Worm (Caenorhabditis elegans) whole organism, midembryonic: ENCODE results near the gene R12C12.6.

ENCODE experiments used
- T22C8.4 ChIP-seq: fragments of 200-800 bp; sonication (Bioruptor generic); IDR thresholded peaks from 2 replicates; pipeline ENCODE4 v1.3.6; 2022; ENCODE audit warnings: missing genetic modification characterization, missing compliant biosample characterization
- cog-1 ChIP-seq: sonication (generic microtip); optimal IDR thresholded peaks from 2 replicates; lab custom pipeline; 2016; ENCODE audit warnings: missing genetic modification characterization, missing compliant biosample characterization
- flt-1 ChIP-seq: fragments of 200-800 bp; sonication (Bioruptor generic); IDR thresholded peaks from 2 replicates; pipeline ENCODE4 v1.3.6; 2022; ENCODE audit warnings: missing genetic modification characterization, missing compliant biosample characterization
- klf-2 ChIP-seq: fragments of 200-800 bp; sonication (Bioruptor generic); conservative IDR thresholded peaks from 2 replicates; pipeline ENCODE4 v1.3.6; 2022; ENCODE audit warnings: missing genetic modification reagents, missing genetic modification characterization, missing compliant biosample characterization
- med-1 ChIP-seq: sonication (generic microtip); optimal IDR thresholded peaks from 2 replicates; lab custom pipeline; 2017; ENCODE audit warnings: missing genetic modification characterization, mild to moderate bottlenecking, missing compliant biosample characterization, antibody characterized with exemption, missing genetic modification reagents; ENCODE audit not compliant: insufficient read depth
- ref-1 ChIP-seq: fragments of 200-800 bp; sonication (Bioruptor generic); conservative IDR thresholded peaks from 2 replicates; pipeline ENCODE4 v1.3.6; 2022; ENCODE audit warnings: missing genetic modification reagents, missing genetic modification characterization, missing compliant biosample characterization
- tab-1 ChIP-seq: fragments of 200-800 bp; sonication (Bioruptor generic); IDR thresholded peaks from 2 replicates; pipeline ENCODE4 v1.3.6; 2022; ENCODE audit warnings: missing genetic modification characterization, missing compliant biosample characterization
- ztf-23 ChIP-seq: fragments of 200-800 bp; sonication (Bioruptor generic); IDR thresholded peaks from 2 replicates; pipeline ENCODE4 v1.3.6; 2022; ENCODE audit warnings: missing genetic modification reagents, missing genetic modification characterization, missing compliant biosample characterization
- ztf-29 ChIP-seq: fragments of 200-800 bp; sonication (Bioruptor generic); IDR thresholded peaks from 2 replicates; pipeline ENCODE4 v1.3.6; 2022; ENCODE audit warnings: missing genetic modification reagents, missing genetic modification characterization, missing compliant biosample characterization

Gene R12C12.6

DNA sequence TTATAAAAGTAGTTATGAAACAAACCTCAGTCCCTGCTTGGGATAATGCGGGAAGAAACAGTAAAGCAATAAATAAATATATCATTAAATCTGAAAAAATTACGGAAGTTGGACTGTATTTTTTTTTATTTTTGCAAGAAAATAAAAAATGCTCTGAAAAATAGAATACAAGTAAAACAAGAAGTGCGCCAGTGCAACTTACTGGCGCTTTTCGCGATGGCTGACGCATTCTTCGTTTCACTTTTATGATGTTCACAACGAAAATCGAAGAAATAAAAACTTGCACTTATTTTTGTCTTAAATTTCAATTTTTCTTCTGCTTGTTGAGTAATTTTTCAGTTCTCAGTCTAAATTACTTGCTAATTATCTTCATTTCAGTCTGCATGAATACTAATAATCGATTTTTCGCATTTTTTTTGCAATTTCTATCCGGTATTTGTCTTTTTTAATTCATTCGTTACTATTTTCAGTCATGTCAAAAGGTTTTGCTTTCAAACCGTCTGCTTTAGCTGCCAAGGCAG lies at the start of gene R12C12.6, which contains the start of gene ran-5:
Gene R12C12.6, minus strand, starts transcription at position 229 of the 521 bp plus-strand sequence.
Gene ran-5, plus strand, starts transcription at position 471 of the 521 bp plus-strand sequence.
- no peak for TF ChIP-seq tab-1 (GFP tag; lab: Robert Waterston, UW)
- peak; percentile 64; the same call in 1 of the 2 replicates for TF ChIP-seq ztf-23 (GFP tag; lab: Robert Waterston, UW)
- no peak for TF ChIP-seq med-1 (GFP tag; lab: Kevin White, UChicago)
- peak; percentile 71 for TF ChIP-seq cog-1 (tag; lab: Kevin White, UChicago)
- no peak for TF ChIP-seq ref-1 (GFP tag; lab: Robert Waterston, UW)
- TF ChIP-seq ztf-29 (GFP tag; lab: Robert Waterston, UW): no peak
- no peak for TF ChIP-seq klf-2 (GFP tag; lab: Robert Waterston, UW)
- no peak for TF ChIP-seq T22C8.4
- TF ChIP-seq flt-1 (GFP tag; lab: Robert Waterston, UW): 0 out of 2 replicates have a peak, but pooled peaks have one; percentile 33

DNA sequence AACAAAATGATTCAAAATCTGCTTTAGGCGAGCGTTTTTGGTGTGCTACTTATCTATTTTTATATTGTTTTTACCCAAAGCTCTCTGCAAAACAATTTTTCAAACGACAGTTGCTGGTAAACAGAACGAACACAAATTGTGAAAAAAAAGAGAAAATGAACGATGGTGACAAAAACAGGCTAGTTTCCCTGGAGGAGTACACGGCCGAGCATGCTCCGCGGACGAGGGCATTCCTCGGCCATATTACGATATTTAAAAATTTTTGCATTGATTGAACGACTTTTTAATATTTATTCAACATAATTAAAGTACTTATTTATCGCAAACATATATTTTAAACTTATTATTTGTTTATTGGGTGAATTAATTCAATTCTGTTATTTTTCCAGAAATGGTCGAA lies 49.8 kb upstream of the R12C12.6 start, which contains the start of the genes tpp-2 and rbbp-5:
Gene tpp-2, minus strand, starts transcription at position 157 of the 400 bp plus-strand sequence.
Gene rbbp-5, plus strand, starts transcription at position 390 of the 400 bp plus-strand sequence.
- TF ChIP-seq T22C8.4: 0 out of 2 replicates have a peak, but pooled peaks have one; percentile 17
- 0 out of 2 replicates have a peak, but pooled peaks have one; percentile 47 for TF ChIP-seq flt-1 (GFP tag; lab: Robert Waterston, UW)
- no peak for TF ChIP-seq ztf-23 (GFP tag; lab: Robert Waterston, UW)

DNA sequence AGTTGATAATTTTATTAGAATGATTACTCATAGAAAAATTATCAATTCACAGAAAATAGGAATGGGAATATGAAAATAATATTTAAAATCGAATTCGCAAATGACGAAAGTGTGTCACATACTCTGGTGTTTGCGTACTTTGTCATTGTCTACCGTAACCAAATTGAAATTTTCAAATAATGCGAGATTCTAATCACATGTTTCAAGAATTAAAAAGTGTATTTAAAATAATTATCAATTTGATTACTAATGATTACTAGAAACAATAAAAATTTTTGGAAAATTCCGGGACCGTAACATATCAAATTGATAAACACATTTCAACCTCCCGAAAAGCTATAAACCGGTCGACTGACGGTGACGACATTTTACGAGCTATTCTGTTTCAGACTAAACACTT lies 43.7 kb upstream of the R12C12.6 start, which contains the start of the genes fbf-2 and nspg-3:
Gene fbf-2, minus strand, starts transcription at position 101 of the 400 bp plus-strand sequence.
Gene nspg-3, plus strand, starts transcription at position 388 of the 400 bp plus-strand sequence.
- no peak for TF ChIP-seq flt-1 (GFP tag; lab: Robert Waterston, UW)
- no peak for TF ChIP-seq med-1 (GFP tag; lab: Kevin White, UChicago)
- no peak for TF ChIP-seq ztf-29 (GFP tag; lab: Robert Waterston, UW)
- TF ChIP-seq cog-1 (tag; lab: Kevin White, UChicago): no peak
- no peak for TF ChIP-seq T22C8.4
- TF ChIP-seq ref-1 (GFP tag; lab: Robert Waterston, UW): no peak
- TF ChIP-seq ztf-23 (GFP tag; lab: Robert Waterston, UW): no peak
- TF ChIP-seq klf-2 (GFP tag; lab: Robert Waterston, UW): no peak
- TF ChIP-seq tab-1 (GFP tag; lab: Robert Waterston, UW): no peak

DNA sequence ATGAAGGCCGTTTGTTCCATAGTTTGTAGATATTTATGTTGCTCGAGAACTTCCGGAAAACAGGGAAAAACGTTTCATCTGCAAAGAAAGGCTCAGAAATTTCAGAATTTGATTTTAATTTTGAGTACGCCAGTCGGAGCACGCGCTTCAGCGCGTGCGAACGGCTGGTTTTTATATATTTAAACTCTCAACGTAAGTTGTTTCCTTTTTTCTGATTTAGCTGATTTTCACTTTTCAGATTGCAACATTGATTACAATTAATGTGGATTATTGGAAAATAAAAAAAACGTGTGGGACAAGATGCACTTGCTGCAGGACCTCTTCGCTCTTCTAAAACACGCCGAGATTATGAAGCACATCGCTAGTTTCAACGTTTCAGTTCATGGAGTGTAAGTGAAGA lies 35.0 kb upstream of the R12C12.6 start, which contains the start of gene F21H12.3:
Gene F21H12.3, plus strand, starts transcription at position 301 of the 400 bp plus-strand sequence.
- TF ChIP-seq flt-1 (GFP tag; lab: Robert Waterston, UW) (no peak), cog-1 (tag; lab: Kevin White, UChicago) (no peak), ztf-23 (GFP tag; lab: Robert Waterston, UW) (no peak), ztf-29 (GFP tag; lab: Robert Waterston, UW) (no peak), med-1 (GFP tag; lab: Kevin White, UChicago) (no peak), tab-1 (GFP tag; lab: Robert Waterston, UW) (no peak), ref-1 (GFP tag; lab: Robert Waterston, UW) (no peak), T22C8.4 (no peak), klf-2 (GFP tag; lab: Robert Waterston, UW) (no peak)

DNA sequence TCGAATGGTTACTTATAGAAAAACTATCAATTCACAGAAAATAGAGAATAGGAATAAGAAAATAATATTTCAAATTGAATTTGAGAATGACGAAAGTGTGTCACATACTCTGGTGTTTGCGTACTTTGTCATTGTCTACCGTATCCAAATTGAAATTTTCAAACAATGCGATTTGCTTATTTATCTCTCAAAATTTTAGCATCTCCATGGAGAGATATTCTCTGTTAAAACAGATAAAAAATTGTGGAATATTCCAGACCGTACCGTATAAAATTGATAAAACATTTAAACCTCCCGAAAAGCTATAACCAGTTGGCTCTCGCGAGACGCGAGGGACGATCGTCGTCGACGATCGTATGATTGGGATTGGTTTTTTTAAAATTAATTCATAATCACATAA lies 33.1 kb upstream of the R12C12.6 start, which contains the start of gene fbf-1:
Gene fbf-1, minus strand, starts transcription at position 101 of the 400 bp plus-strand sequence.
- no peak for TF ChIP-seq ref-1 (GFP tag; lab: Robert Waterston, UW)

DNA sequence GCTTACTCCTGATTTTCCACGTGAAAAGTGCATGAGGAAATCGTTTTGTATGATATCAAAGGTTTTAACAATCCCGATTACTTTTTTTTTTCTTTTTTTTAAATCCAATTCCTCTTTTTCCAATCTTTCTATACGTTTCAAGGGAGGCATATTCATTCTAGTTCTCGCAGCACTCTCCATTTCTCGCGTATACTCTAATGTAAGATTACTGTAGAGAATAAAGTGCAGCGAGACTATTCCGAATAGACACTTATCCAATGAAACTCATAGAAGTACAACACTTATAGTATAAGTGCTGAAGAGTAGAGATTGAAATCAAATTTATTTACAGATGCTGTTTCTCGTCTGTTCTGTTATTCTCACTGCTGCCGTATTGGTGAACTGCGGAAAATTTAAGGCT lies 29.9 kb upstream of the R12C12.6 start, which contains the start of gene H12I13.6:
Gene H12I13.6, plus strand, starts transcription at position 301 of the 400 bp plus-strand sequence.
- TF ChIP-seq ref-1 (GFP tag; lab: Robert Waterston, UW) (no peak), cog-1 (tag; lab: Kevin White, UChicago) (no peak), klf-2 (GFP tag; lab: Robert Waterston, UW) (no peak), T22C8.4 (no peak), tab-1 (GFP tag; lab: Robert Waterston, UW) (no peak), ztf-29 (GFP tag; lab: Robert Waterston, UW) (no peak), flt-1 (GFP tag; lab: Robert Waterston, UW) (no peak), ztf-23 (GFP tag; lab: Robert Waterston, UW) (no peak), med-1 (GFP tag; lab: Kevin White, UChicago) (no peak)

DNA sequence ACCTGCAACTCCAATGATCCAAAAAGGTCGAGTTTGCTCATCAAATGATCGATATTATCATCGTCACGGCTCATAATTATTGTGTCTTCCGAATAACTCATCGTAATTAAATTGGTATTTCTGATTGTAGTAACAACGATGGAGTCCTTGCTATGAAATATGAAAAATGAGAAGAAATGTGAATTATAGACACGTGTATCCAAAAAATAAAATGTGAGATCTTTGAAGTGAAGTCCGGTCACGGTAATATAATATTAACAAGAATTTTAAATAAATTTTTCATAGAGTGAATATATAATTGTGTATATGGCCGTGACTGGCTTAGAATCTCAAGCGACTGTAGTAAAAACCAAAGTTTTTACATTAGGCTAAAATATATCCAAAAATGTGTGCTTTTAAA lies 19.4 kb upstream of the R12C12.6 start, which contains the start of gene H12I13.1:
Gene H12I13.1, minus strand, starts transcription at position 101 of the 400 bp plus-strand sequence.
- TF ChIP-seq flt-1 (GFP tag; lab: Robert Waterston, UW) (no peak), ztf-29 (GFP tag; lab: Robert Waterston, UW) (no peak), klf-2 (GFP tag; lab: Robert Waterston, UW) (no peak), ztf-23 (GFP tag; lab: Robert Waterston, UW) (no peak), med-1 (GFP tag; lab: Kevin White, UChicago) (no peak), cog-1 (tag; lab: Kevin White, UChicago) (no peak), tab-1 (GFP tag; lab: Robert Waterston, UW) (no peak), ref-1 (GFP tag; lab: Robert Waterston, UW) (no peak), T22C8.4 (no peak)

DNA sequence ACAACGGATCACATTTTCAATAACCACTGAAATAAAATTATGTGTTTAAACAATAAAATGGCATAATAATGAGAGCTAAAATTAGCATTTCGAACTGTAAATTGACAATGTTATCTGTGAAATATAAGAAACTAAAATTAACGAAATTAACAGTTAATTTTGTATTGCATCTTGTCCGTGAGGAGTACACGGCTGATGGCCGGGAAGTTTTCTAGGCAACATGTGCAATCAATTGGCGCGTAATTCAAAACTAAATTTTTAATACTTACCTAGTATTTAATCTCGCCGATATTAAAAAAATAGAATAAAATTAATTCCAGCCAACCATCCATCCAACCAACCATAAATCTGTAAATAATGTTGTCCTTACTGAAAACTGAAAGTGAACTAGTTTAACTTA lies 13.8 kb upstream of the R12C12.6 start:
- no peak for TF ChIP-seq tab-1 (GFP tag; lab: Robert Waterston, UW)
- TF ChIP-seq med-1 (GFP tag; lab: Kevin White, UChicago): no peak
- TF ChIP-seq ztf-23 (GFP tag; lab: Robert Waterston, UW): peak; percentile 77
- peak; percentile 60 for TF ChIP-seq cog-1 (tag; lab: Kevin White, UChicago)
- TF ChIP-seq ztf-29 (GFP tag; lab: Robert Waterston, UW): no peak

DNA sequence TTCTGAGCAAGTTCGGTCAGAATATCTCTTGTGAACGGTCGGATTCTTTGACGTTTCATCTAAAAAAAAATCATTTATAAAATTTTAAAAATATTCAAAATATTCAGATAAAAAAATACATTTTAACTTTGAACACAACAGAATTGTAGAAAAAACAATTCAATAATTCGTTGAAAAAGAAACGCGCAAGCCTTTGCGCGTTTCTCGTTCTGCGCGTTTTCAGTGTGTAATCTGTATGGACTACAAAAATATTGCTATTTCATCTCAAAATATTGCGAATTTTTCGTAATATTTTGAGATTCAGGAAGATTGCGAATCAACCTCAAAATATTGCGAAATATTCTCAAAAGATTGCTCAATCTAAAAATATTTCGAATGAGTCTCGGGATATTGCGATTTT lies 8.3 kb upstream of the R12C12.6 start, which contains the start of gene R12C12.7:
Gene R12C12.7, minus strand, starts transcription at position 59 of the 400 bp plus-strand sequence.
- TF ChIP-seq ztf-29 (GFP tag; lab: Robert Waterston, UW): no peak
- no peak for TF ChIP-seq cog-1 (tag; lab: Kevin White, UChicago)
- no peak for TF ChIP-seq flt-1 (GFP tag; lab: Robert Waterston, UW)
- TF ChIP-seq T22C8.4: no peak
- no peak for TF ChIP-seq klf-2 (GFP tag; lab: Robert Waterston, UW)
- TF ChIP-seq tab-1 (GFP tag; lab: Robert Waterston, UW): no peak
- TF ChIP-seq ztf-23 (GFP tag; lab: Robert Waterston, UW): no peak
- no peak for TF ChIP-seq ref-1 (GFP tag; lab: Robert Waterston, UW)
- TF ChIP-seq med-1 (GFP tag; lab: Kevin White, UChicago): no peak
